Worm (Caenorhabditis elegans) whole organism, L1 larva: ENCODE measurements around the gene H10E21.4.

ENCODE experiments used
- C16A3.4 ChIP-seq: fragments of 150-350 bp; optimal IDR thresholded peaks from 2 replicates; lab custom pipeline; 2014; ENCODE audit warnings: missing biosample characterization, missing genetic modification characterization
- F16B12.6 ChIP-seq: fragments of 150-350 bp; optimal IDR thresholded peaks from 2 replicates; lab custom pipeline; 2014; ENCODE audit warnings: missing biosample characterization, missing genetic modification characterization
- Y116A8C.19 ChIP-seq: sonication (generic microtip); optimal IDR thresholded peaks from 2 replicates; lab custom pipeline; 2016; ENCODE audit warnings: missing compliant biosample characterization, missing genetic modification characterization, borderline replicate concordance
- aha-1 ChIP-seq: fragments of 150-350 bp; optimal IDR thresholded peaks from 2 replicates; lab custom pipeline; 2014; ENCODE audit warnings: missing biosample characterization, missing genetic modification characterization
- ceh-88 ChIP-seq: fragments of 200-800 bp; sonication (Bioruptor generic); IDR thresholded peaks from 2 replicates; pipeline ENCODE4 v1.3.6; 2022; ENCODE audit warnings: missing genetic modification characterization, missing compliant biosample characterization
- elt-2 ChIP-seq: sonication (generic microtip); optimal IDR thresholded peaks from 2 replicates; lab custom pipeline; 2016; ENCODE audit warnings: missing genetic modification characterization, mild to moderate bottlenecking, inconsistent platforms, missing compliant biosample characterization, missing genetic modification reagents
- fkh-4 ChIP-seq: sonication (generic microtip); optimal IDR thresholded peaks from 2 replicates; lab custom pipeline; 2016; ENCODE audit warnings: missing compliant biosample characterization, missing genetic modification characterization, borderline replicate concordance
- hpl-2 ChIP-seq: fragments of 150-350 bp; optimal IDR thresholded peaks from 2 replicates; lab custom pipeline; 2014; ENCODE audit warnings: missing biosample characterization, missing genetic modification reagents, missing genetic modification characterization
- irx-1 ChIP-seq: sonication (generic microtip); optimal IDR thresholded peaks from 2 replicates; lab custom pipeline; 2016; ENCODE audit warnings: missing genetic modification characterization, missing compliant biosample characterization
- nhr-47 ChIP-seq: sonication (generic microtip); optimal IDR thresholded peaks from 2 replicates; lab custom pipeline; 2016; ENCODE audit warnings: mild to moderate bottlenecking, missing genetic modification characterization, moderate library complexity, missing compliant biosample characterization
- nhr-85 ChIP-seq: sonication (generic microtip); peaks from one replicate; lab custom pipeline; 2016; ENCODE audit warnings: missing genetic modification characterization, inconsistent platforms, missing compliant biosample characterization
- swsn-7 ChIP-seq: sonication (generic microtip); optimal IDR thresholded peaks from 2 replicates; lab custom pipeline; 2016; ENCODE audit warnings: missing genetic modification characterization, missing compliant biosample characterization
- tbx-2 ChIP-seq: sonication (generic microtip); optimal IDR thresholded peaks from 2 replicates; lab custom pipeline; 2016; ENCODE audit warnings: missing genetic modification characterization, missing compliant biosample characterization
- unc-130 ChIP-seq: fragments of 150-350 bp; optimal IDR thresholded peaks from 2 replicates; lab custom pipeline; 2017; ENCODE audit warnings: missing biosample characterization, missing genetic modification characterization, inconsistent platforms
- unc-86 ChIP-seq: sonication (generic microtip); optimal IDR thresholded peaks from 2 replicates; lab custom pipeline; 2016; ENCODE audit warnings: missing genetic modification characterization, missing compliant biosample characterization

The H10E21.4 gene

ce11 chrIII:14175-14574 lies 5.3 kb downstream of the H10E21.4 start:
- TF ChIP-seq fkh-4 (tag; lab: Kevin White, UChicago) = no peak
- TF ChIP-seq ceh-88 (GFP tag; lab: Robert Waterston, UW) = no peak
- TF ChIP-seq irx-1 = no peak
- no peak for TF ChIP-seq C16A3.4 (tag; lab: Kevin White, UChicago)
- no peak for TF ChIP-seq unc-130 (tag; lab: Kevin White, UChicago)
- no peak for TF ChIP-seq aha-1 (tag; lab: Kevin White, UChicago)
- TF ChIP-seq swsn-7 (tag; lab: Kevin White, UChicago) = no peak
- no peak for TF ChIP-seq tbx-2 (tag; lab: Kevin White, UChicago)
- no peak for TF ChIP-seq nhr-85 (tag; lab: Kevin White, UChicago)
- TF ChIP-seq nhr-47 (tag; lab: Kevin White, UChicago) = no peak

ce11 chrIII:2919-3371 lies 16.5 kb downstream of the H10E21.4 start, which contains the start of the genes fbxa-6, cTel54X.2 and npr-30:
Gene fbxa-6, minus strand, starts transcription at chrIII:3097.
Gene cTel54X.2, plus strand, starts transcription at chrIII:3278.
Gene npr-30, plus strand, starts transcription at chrIII:3321.
- TF ChIP-seq F16B12.6 (tag; lab: Kevin White, UChicago) (no peak), elt-2 (tag; lab: Kevin White, UChicago) (peak; percentile 21), irx-1 (no peak), hpl-2 (GFP tag; lab: Kevin White, UChicago) (no peak), unc-86 (tag; lab: Kevin White, UChicago) (no peak), Y116A8C.19 (tag; lab: Kevin White, UChicago) (no peak)
